Fruit fly (Drosophila melanogaster) whole organism, embryonic: ENCODE measurements around the gene CG9550.

Experiments used
- CG10366 ChIP-seq: fragments of 200-800 bp; sonication (Bioruptor generic); IDR thresholded peaks from 2 replicates; pipeline ENCODE4 v1.3.6; 2022; ENCODE audit warnings: missing biosample characterization, missing genetic modification characterization
- CG10462 ChIP-seq: fragments of 200-800 bp; sonication (Bioruptor generic); optimal IDR thresholded peaks from 2 replicates; lab custom pipeline; 2016; ENCODE audit warnings: missing biosample characterization, missing genetic modification characterization
- CG1233 ChIP-seq: fragments of 200-800 bp; sonication (Bioruptor generic); optimal IDR thresholded peaks from 4 replicates; lab custom pipeline; 2018; ENCODE audit warnings: missing biosample characterization, mild to moderate bottlenecking, missing genetic modification characterization
- CG16863 ChIP-seq: fragments of 200-800 bp; sonication (Bioruptor generic); optimal IDR thresholded peaks from 3 replicates; lab custom pipeline; 2016; ENCODE audit warnings: missing biosample characterization, missing genetic modification characterization
- CG18599 ChIP-seq: fragments of 200-800 bp; sonication (Bioruptor generic); optimal IDR thresholded peaks from 3 replicates; lab custom pipeline; 2017; ENCODE audit warnings: missing biosample characterization, missing genetic modification characterization, mild to moderate bottlenecking, moderate library complexity, missing genetic modification reagents
- CG2120 ChIP-seq: fragments of 200-800 bp; sonication (Bioruptor generic); optimal IDR thresholded peaks from 3 replicates; lab custom pipeline; 2016; ENCODE audit warnings: missing biosample characterization, missing genetic modification characterization
- CG2678 ChIP-seq: fragments of 200-800 bp; sonication (Bioruptor generic); optimal IDR thresholded peaks from 3 replicates; lab custom pipeline; 2019; ENCODE audit warnings: missing biosample characterization, mild to moderate bottlenecking, missing genetic modification characterization, moderate library complexity
- CG2889 ChIP-seq: fragments of 200-800 bp; sonication (Bioruptor generic); IDR thresholded peaks from 3 replicates; pipeline ENCODE4 v1.3.6; 2022; ENCODE audit warnings: missing biosample characterization, missing genetic modification characterization
- CG30403 ChIP-seq: fragments of 200-800 bp; sonication (Bioruptor generic); optimal IDR thresholded peaks from 3 replicates; lab custom pipeline; 2016; ENCODE audit warnings: missing biosample characterization, missing genetic modification characterization
- CG3163 ChIP-seq: fragments of 200-800 bp; sonication (Bioruptor generic); optimal IDR thresholded peaks from 3 replicates; lab custom pipeline; 2016; ENCODE audit warnings: missing biosample characterization, missing genetic modification characterization
- CG3407 ChIP-seq: fragments of 200-800 bp; sonication (Bioruptor generic); optimal IDR thresholded peaks from 2 replicates; lab custom pipeline; 2018; ENCODE audit warnings: missing biosample characterization, mild to moderate bottlenecking, missing genetic modification characterization
- CG34422 ChIP-seq: fragments of 200-800 bp; sonication (Bioruptor generic); IDR thresholded peaks from 3 replicates; pipeline ENCODE4 v1.3.6; 2022; ENCODE audit warnings: missing biosample characterization, missing genetic modification characterization
- CG4707 ChIP-seq: fragments of 200-800 bp; sonication (Bioruptor generic); optimal IDR thresholded peaks from 2 replicates; lab custom pipeline; 2018; ENCODE audit warnings: missing biosample characterization, mild to moderate bottlenecking, missing genetic modification characterization, moderate library complexity
- CG6765 ChIP-seq: fragments of 200-800 bp; sonication (Bioruptor generic); optimal IDR thresholded peaks from 3 replicates; lab custom pipeline; 2017; ENCODE audit warnings: missing biosample characterization, mild to moderate bottlenecking, missing genetic modification characterization
- CG8089 ChIP-seq: fragments of 200-800 bp; sonication (Bioruptor generic); optimal IDR thresholded peaks from 3 replicates; lab custom pipeline; 2016; ENCODE audit warnings: missing biosample characterization, missing genetic modification characterization
- CG8290 ChIP-seq, 3 experiments: fragments of 200-800 bp; sonication (Bioruptor generic); optimal IDR thresholded peaks; 2 replicates each; lab custom pipeline; 2016 to 2019; ENCODE audit warnings: missing biosample characterization in 3 of 3, missing genetic modification characterization in 3 of 3, mild to moderate bottlenecking in 2 of 3, moderate library complexity in 1 of 3
- CG8944 ChIP-seq: fragments of 200-800 bp; sonication (Bioruptor generic); optimal IDR thresholded peaks from 3 replicates; lab custom pipeline; 2016; ENCODE audit warnings: missing biosample characterization, missing genetic modification characterization
- CTCF ChIP-seq: fragments of 200-800 bp; sonication (Bioruptor generic); optimal IDR thresholded peaks from 2 replicates; lab custom pipeline; 2017; ENCODE audit warnings: missing biosample characterization, mild to moderate bottlenecking, missing genetic modification characterization, moderate library complexity
- Dip2 ChIP-seq: fragments of 200-800 bp; sonication (Bioruptor generic); IDR thresholded peaks from 2 replicates; pipeline ENCODE4 v1.3.6; 2022; ENCODE audit warnings: missing biosample characterization, missing genetic modification characterization
- Eip74EF ChIP-seq, 2 experiments: fragments of 200-800 bp in 1 of 2; fragments of >200 bp in 1 of 2; sonication (Bioruptor generic) in 1 of 2; optimal IDR thresholded peaks; 2 replicates each; lab custom pipeline; 2017 to 2019; ENCODE audit warnings: missing biosample characterization in 2 of 2, missing genetic modification characterization in 2 of 2, mild to moderate bottlenecking in 1 of 2, moderate library complexity in 1 of 2
- Elba2 ChIP-seq: fragments of 200-800 bp; sonication (Bioruptor generic); optimal IDR thresholded peaks from 3 replicates; lab custom pipeline; 2016; ENCODE audit warnings: missing biosample characterization, missing genetic modification characterization
- Ets65A ChIP-seq: fragments of 200-800 bp; sonication (Bioruptor generic); peaks from one replicate; lab custom pipeline; 2016; ENCODE audit warnings: missing biosample characterization, missing genetic modification characterization
- Meics ChIP-seq: fragments of 200-800 bp; sonication (Bioruptor generic); optimal IDR thresholded peaks from 2 replicates; lab custom pipeline; 2017; ENCODE audit warnings: missing biosample characterization, mild to moderate bottlenecking, missing genetic modification characterization
- Nf-YB ChIP-seq: fragments of 200-800 bp; sonication (Bioruptor generic); optimal IDR thresholded peaks from 3 replicates; lab custom pipeline; 2019; ENCODE audit warnings: missing biosample characterization, mild to moderate bottlenecking, missing genetic modification characterization, moderate library complexity
- NfI ChIP-seq: fragments of 200-800 bp; sonication (Bioruptor generic); optimal IDR thresholded peaks from 3 replicates; lab custom pipeline; 2018; ENCODE audit warnings: missing biosample characterization, mild to moderate bottlenecking, missing genetic modification characterization, moderate library complexity
- Rx ChIP-seq: fragments of 200-800 bp; sonication (Bioruptor generic); IDR thresholded peaks from 2 replicates; pipeline ENCODE4 v1.3.6; 2022; ENCODE audit warnings: missing biosample characterization, missing genetic modification characterization
- Sin3A ChIP-seq: fragments of >200 bp; optimal IDR thresholded peaks from 2 replicates; lab custom pipeline; 2018
- Stat92E ChIP-seq, 3 experiments: fragments of >200 bp in 2 of 3; fragments of 200-800 bp in 1 of 3; sonication (Bioruptor generic) in 1 of 3; optimal IDR thresholded peaks; 2 replicates each; lab custom pipeline; 2017 to 2019; ENCODE audit warnings: missing biosample characterization in 3 of 3, missing genetic modification characterization in 3 of 3, mild to moderate bottlenecking in 1 of 3, moderate library complexity in 1 of 3
- aop ChIP-seq: fragments of 200-800 bp; sonication (Bioruptor generic); IDR thresholded peaks from 2 replicates; pipeline ENCODE4 v1.3.6; 2022; ENCODE audit warnings: missing biosample characterization, missing genetic modification characterization
- ara ChIP-seq: fragments of 200-800 bp; sonication (Bioruptor generic); IDR thresholded peaks from 2 replicates; pipeline ENCODE4 v1.3.6; 2022; ENCODE audit warnings: missing biosample characterization, missing genetic modification characterization
- crc ChIP-seq: fragments of 200-800 bp; sonication (Bioruptor generic); optimal IDR thresholded peaks from 2 replicates; lab custom pipeline; 2016; ENCODE audit warnings: missing biosample characterization, missing genetic modification characterization
- exex ChIP-seq: fragments of 200-800 bp; sonication (Bioruptor generic); optimal IDR thresholded peaks from 4 replicates; lab custom pipeline; 2018; ENCODE audit warnings: missing biosample characterization, mild to moderate bottlenecking, missing genetic modification characterization, moderate library complexity
- eyg ChIP-seq: fragments of 200-800 bp; sonication (Bioruptor generic); optimal IDR thresholded peaks from 3 replicates; lab custom pipeline; 2016; ENCODE audit warnings: missing biosample characterization, missing genetic modification characterization
- fd96Cb ChIP-seq: fragments of 200-800 bp; sonication (Bioruptor generic); optimal IDR thresholded peaks from 2 replicates; lab custom pipeline; 2018; ENCODE audit warnings: missing biosample characterization, mild to moderate bottlenecking, missing genetic modification characterization, moderate library complexity
- fu2 ChIP-seq: fragments of 200-800 bp; sonication (Bioruptor generic); optimal IDR thresholded peaks from 2 replicates; lab custom pipeline; 2016; ENCODE audit warnings: missing biosample characterization, missing genetic modification characterization
- gfzf ChIP-seq: fragments of 200-800 bp; sonication (Bioruptor generic); optimal IDR thresholded peaks from 2 replicates; lab custom pipeline; 2016; ENCODE audit warnings: missing biosample characterization, mild to moderate bottlenecking, missing genetic modification characterization, moderate library complexity
- hkb ChIP-seq, 2 experiments: fragments of 200-800 bp in 1 of 2; fragments of >200 bp in 1 of 2; sonication (Bioruptor generic) in 1 of 2; IDR thresholded peaks in 1 of 2; optimal IDR thresholded peaks in 1 of 2; 2 replicates each; pipeline versions ENCODE4 v1.3.6 to Lab custom; 2017 to 2022; ENCODE audit warnings: missing biosample characterization in 1 of 2, missing genetic modification characterization in 1 of 2
- kni ChIP-seq: fragments of 200-800 bp; sonication (Bioruptor generic); optimal IDR thresholded peaks from 3 replicates; lab custom pipeline; 2017; ENCODE audit warnings: mild to moderate bottlenecking, missing biosample characterization, missing genetic modification reagents, missing genetic modification characterization
- nerfin-2 ChIP-seq: fragments of 200-800 bp; sonication (Bioruptor generic); IDR thresholded peaks from 2 replicates; pipeline ENCODE4 v1.3.6; 2022; ENCODE audit warnings: missing biosample characterization, missing genetic modification characterization; ENCODE audit not compliant: partially characterized antibody
- odd ChIP-seq: fragments of 200-800 bp; sonication (Bioruptor generic); optimal IDR thresholded peaks from 2 replicates; lab custom pipeline; 2017; ENCODE audit warnings: missing biosample characterization, mild to moderate bottlenecking, missing genetic modification characterization
- onecut ChIP-seq: fragments of 200-800 bp; sonication (Bioruptor generic); IDR thresholded peaks from 2 replicates; pipeline ENCODE4 v1.3.6; 2022; ENCODE audit warnings: missing biosample characterization, missing genetic modification characterization
- repo ChIP-seq: fragments of 200-800 bp; sonication (Bioruptor generic); optimal IDR thresholded peaks from 2 replicates; lab custom pipeline; 2016; ENCODE audit warnings: missing biosample characterization, missing genetic modification characterization
- rib ChIP-seq: fragments of 200-800 bp; sonication (Bioruptor generic); IDR thresholded peaks from 2 replicates; pipeline ENCODE4 v1.3.6; 2022; ENCODE audit warnings: missing biosample characterization, missing genetic modification characterization
- tio ChIP-seq: fragments of 200-800 bp; sonication (Bioruptor generic); optimal IDR thresholded peaks from 2 replicates; lab custom pipeline; 2017; ENCODE audit warnings: missing biosample characterization, missing genetic modification characterization, inconsistent platforms
- tna ChIP-seq: fragments of 200-800 bp; sonication (Bioruptor generic); IDR thresholded peaks from 2 replicates; pipeline ENCODE4 v1.3.6; 2022; ENCODE audit warnings: missing biosample characterization, missing genetic modification characterization; ENCODE audit not compliant: partially characterized antibody
- tx ChIP-seq: fragments of 200-800 bp; sonication (Bioruptor generic); optimal IDR thresholded peaks from 2 replicates; lab custom pipeline; 2016; ENCODE audit warnings: missing biosample characterization, missing genetic modification characterization
- usp ChIP-seq: fragments of >200 bp; optimal IDR thresholded peaks from 2 replicates; lab custom pipeline; 2017; ENCODE audit warnings: missing biosample characterization, missing genetic modification characterization
- wdn ChIP-seq: fragments of 200-800 bp; sonication (Bioruptor generic); IDR thresholded peaks from 2 replicates; pipeline ENCODE4 v1.3.6; 2022; ENCODE audit warnings: missing biosample characterization, missing genetic modification characterization

CG9550 gene

dm6 chr2L:6473076-6474037 lies 23.5 kb upstream of the CG9550 start, which contains the start of gene mmy (continued):
- TF ChIP-seq repo (GFP tag; lab: Kevin White, UChicago) (peak; percentile 20), eyg (GFP tag; lab: Kevin White, UChicago) (peak; percentile 28), nerfin-2 (GFP tag; lab: Robert Waterston, UW) (0 out of 2 replicates have a peak, but pooled peaks have one; percentile 27), hkb (optimal IDR thresholded peaks at IDR 0.05; lab: Kevin White, UChicago) (no peak), hkb (GFP tag; IDR thresholded peaks at IDR 0.05; lab: Robert Waterston, UW) (peak; percentile 63), Eip74EF (GFP tag; optimal IDR thresholded peaks at IDR 0.05; lab: Kevin White, UChicago) (peak in 1 of 2 experiments; percentile 12), onecut (peak; percentile 94), CG18599 (GFP tag; lab: Kevin White, UChicago) (peak; percentile 66), CG1233 (peak; percentile 1), wdn (GFP tag; lab: Robert Waterston, UW) (no peak; the same call in 1 of the 2 replicates), Elba2 (peak; percentile 32), Rx (GFP tag; lab: Robert Waterston, UW) (no peak), CG16863 (GFP tag; lab: Kevin White, UChicago) (peak; percentile 14), odd (GFP tag; lab: Kevin White, UChicago) (peak; percentile 61), CG30403 (peak; percentile 52), CG2120 (peak; percentile 37), CG10462 (GFP tag; lab: Kevin White, UChicago) (no peak), gfzf (GFP tag; lab: Kevin White, UChicago) (peak; percentile 77), tx (GFP tag; lab: Kevin White, UChicago) (peak; percentile 18), CG34422 (GFP tag; lab: Robert Waterston, UW) (peak; percentile 64), CG6765 (GFP tag; lab: Kevin White, UChicago) (peak; percentile 47), aop (GFP tag; lab: Robert Waterston, UW) (peak; percentile 84), CG8290 (GFP tag; optimal IDR thresholded peaks at IDR 0.05; lab: Kevin White, UChicago) (no peak), CG8290 (tag; optimal IDR thresholded peaks at IDR 0.05; lab: Kevin White, UChicago) (peak in 1 of 2 experiments; percentile 68), fd96Cb (tag; lab: Kevin White, UChicago) (peak; percentile 47), CG8944 (GFP tag; lab: Kevin White, UChicago) (peak; percentile 19), CG4707 (GFP tag; lab: Kevin White, UChicago) (peak; percentile 38), kni (GFP tag; lab: Kevin White, UChicago) (peak; percentile 73), Meics (GFP tag; lab: Kevin White, UChicago) (peak; percentile 46), CG2889 (GFP tag; lab: Robert Waterston, UW) (no peak), CG2678 (tag; lab: Kevin White, UChicago) (peak; percentile 73), Stat92E (GFP tag; optimal IDR thresholded peaks at IDR 0.05; lab: Kevin White, UChicago) (peak in 1 of 3 experiments; percentile 32), Nf-YB (GFP tag; lab: Kevin White, UChicago) (peak; percentile 18), crc (peak; percentile 17), rib (GFP tag; lab: Robert Waterston, UW) (peak; percentile 39; the same call in 1 of the 2 replicates), CG3163 (peak; percentile 39), CG3407 (GFP tag; lab: Kevin White, UChicago) (no peak), fu2 (peak; percentile 5), tna (peak; percentile 68; the same call in 1 of the 2 replicates), CG10366 (peak; percentile 56; the same call in 1 of the 2 replicates), Dip2 (GFP tag; lab: Robert Waterston, UW) (no peak), CTCF (GFP tag; lab: Kevin White, UChicago) (peak; percentile 64), Sin3A (peak; percentile 40), usp (GFP tag; lab: Kevin White, UChicago) (no peak), tio (GFP tag; lab: Kevin White, UChicago) (peak; percentile 27), ara (GFP tag; lab: Robert Waterston, UW) (no peak), exex (peak; percentile 73), NfI (peak; percentile 27), CG8089 (GFP tag; lab: Kevin White, UChicago) (peak; percentile 4), Ets65A (GFP tag; lab: Kevin White, UChicago) (peak; percentile 51)
